Worm (Caenorhabditis elegans) whole organism, L2 larva: ENCODE measurements around the gene C01G10.17.
"Not testable (repeated sequence)": the region's sequence is repeated elsewhere in the genome, so short reads cannot be mapped to it uniquely, and the experiment has no call there.

ENCODE experiments used
- C34F6.9 ChIP-seq: fragments of 150-350 bp; optimal IDR thresholded peaks from 2 replicates; lab custom pipeline; 2014; ENCODE audit warnings: missing biosample characterization, missing genetic modification characterization
- R02D3.7 ChIP-seq: fragments of 150-350 bp; optimal IDR thresholded peaks from 2 replicates; lab custom pipeline; 2014; ENCODE audit warnings: missing biosample characterization, missing genetic modification characterization
- Y55F3AM.14 ChIP-seq: fragments of 200-800 bp; sonication (Bioruptor generic); optimal IDR thresholded peaks from 2 replicates; lab custom pipeline; 2018; ENCODE audit warnings: mild to moderate bottlenecking, missing genetic modification characterization, missing compliant biosample characterization
- ZK546.5 ChIP-seq: sonication (generic microtip); optimal IDR thresholded peaks from 2 replicates; lab custom pipeline; 2017; ENCODE audit warnings: missing biosample characterization, missing genetic modification characterization
- aly-2 ChIP-seq: fragments of 150-350 bp; optimal IDR thresholded peaks from 2 replicates; lab custom pipeline; 2014; ENCODE audit warnings: missing biosample characterization, missing genetic modification characterization
- ama-1 ChIP-seq: fragments of 150-350 bp; optimal IDR thresholded peaks from 2 replicates; lab custom pipeline; 2018; ENCODE audit warnings: inconsistent platforms
- blmp-1 ChIP-seq: sonication (generic microtip); optimal IDR thresholded peaks from 2 replicates; lab custom pipeline; 2017; ENCODE audit warnings: missing genetic modification characterization, mild to moderate bottlenecking, missing compliant biosample characterization, antibody characterized with exemption, moderate library complexity; ENCODE audit not compliant: insufficient read depth
- ceh-82 ChIP-seq: fragments of 150-350 bp; optimal IDR thresholded peaks from 2 replicates; lab custom pipeline; 2014; ENCODE audit warnings: missing biosample characterization, missing genetic modification characterization
- crh-2 ChIP-seq: sonication (generic microtip); optimal IDR thresholded peaks from 2 replicates; lab custom pipeline; 2017; ENCODE audit warnings: missing biosample characterization, missing genetic modification characterization
- dmd-4 ChIP-seq: sonication (generic microtip); optimal IDR thresholded peaks from 2 replicates; lab custom pipeline; 2017; ENCODE audit warnings: missing biosample characterization, missing genetic modification characterization
- elt-3 ChIP-seq: sonication (generic microtip); optimal IDR thresholded peaks from 2 replicates; lab custom pipeline; 2017; ENCODE audit warnings: missing biosample characterization, missing genetic modification characterization
- gmeb-1 ChIP-seq: fragments of 150-350 bp; optimal IDR thresholded peaks from 2 replicates; lab custom pipeline; 2014; ENCODE audit warnings: missing biosample characterization, missing genetic modification characterization
- lin-11 ChIP-seq: fragments of 150-350 bp; sonication (generic microtip); optimal IDR thresholded peaks from 2 replicates; lab custom pipeline; 2014; ENCODE audit warnings: missing biosample characterization, missing genetic modification characterization, inconsistent platforms, mixed read lengths
- lin-39 ChIP-seq: fragments of 150-350 bp; optimal IDR thresholded peaks from 2 replicates; lab custom pipeline; 2014; ENCODE audit warnings: missing biosample characterization, missing genetic modification reagents, missing genetic modification characterization
- mbf-1 ChIP-seq: sonication (generic microtip); optimal IDR thresholded peaks from 2 replicates; lab custom pipeline; 2017; ENCODE audit warnings: missing biosample characterization, missing genetic modification characterization
- mdl-1 ChIP-seq, 2 experiments: fragments of 150-350 bp in 1 of 2; sonication (generic microtip) in 1 of 2; optimal IDR thresholded peaks; 2 replicates each; lab custom pipeline; 2017; ENCODE audit warnings: missing biosample characterization in 2 of 2, missing genetic modification characterization in 2 of 2
- nhr-11 ChIP-seq: fragments of 150-350 bp; optimal IDR thresholded peaks from 2 replicates; lab custom pipeline; 2014; ENCODE audit warnings: missing biosample characterization, missing genetic modification characterization
- nhr-12 ChIP-seq: fragments of 150-350 bp; optimal IDR thresholded peaks from 2 replicates; lab custom pipeline; 2014; ENCODE audit warnings: missing biosample characterization, missing genetic modification characterization
- nhr-129 ChIP-seq: fragments of 150-350 bp; optimal IDR thresholded peaks from 2 replicates; lab custom pipeline; 2014; ENCODE audit warnings: missing biosample characterization, missing genetic modification characterization
- nhr-21 ChIP-seq: fragments of 150-350 bp; optimal IDR thresholded peaks from 2 replicates; lab custom pipeline; 2014; ENCODE audit warnings: missing biosample characterization, missing genetic modification characterization
- nhr-23 ChIP-seq: fragments of 150-350 bp; optimal IDR thresholded peaks from 2 replicates; lab custom pipeline; 2014; ENCODE audit warnings: missing biosample characterization, missing genetic modification reagents, missing genetic modification characterization
- nhr-237 ChIP-seq: fragments of 150-350 bp; optimal IDR thresholded peaks from 2 replicates; lab custom pipeline; 2014; ENCODE audit warnings: missing biosample characterization, missing genetic modification characterization
- nhr-25 ChIP-seq: fragments of 150-350 bp; sonication (generic microtip); optimal IDR thresholded peaks from 3 replicates; lab custom pipeline; 2014; ENCODE audit warnings: missing biosample characterization, missing genetic modification characterization
- nhr-6 ChIP-seq: fragments of 150-350 bp; optimal IDR thresholded peaks from 2 replicates; lab custom pipeline; 2014; ENCODE audit warnings: missing biosample characterization, missing genetic modification characterization
- nhr-77 ChIP-seq: fragments of 150-350 bp; optimal IDR thresholded peaks from 2 replicates; lab custom pipeline; 2014; ENCODE audit warnings: missing biosample characterization, missing genetic modification characterization
- peb-1 ChIP-seq: fragments of 150-350 bp; optimal IDR thresholded peaks from 2 replicates; lab custom pipeline; 2014; ENCODE audit warnings: missing biosample characterization, missing genetic modification characterization
- sem-4 ChIP-seq: fragments of 150-350 bp; optimal IDR thresholded peaks from 2 replicates; lab custom pipeline; 2014; ENCODE audit warnings: missing biosample characterization, missing genetic modification reagents, missing genetic modification characterization
- skn-1 ChIP-seq: sonication (generic microtip); optimal IDR thresholded peaks from 2 replicates; lab custom pipeline; 2017; ENCODE audit warnings: missing biosample characterization, missing genetic modification characterization
- sma-3 ChIP-seq: sonication (generic microtip); optimal IDR thresholded peaks from 2 replicates; lab custom pipeline; 2016; ENCODE audit warnings: missing genetic modification reagents, missing genetic modification characterization, missing compliant biosample characterization
- sma-9 ChIP-seq, 2 experiments: fragments of 150-350 bp in 1 of 2; sonication (generic microtip) in 1 of 2; optimal IDR thresholded peaks; 2 replicates each; lab custom pipeline; 2014 to 2016; ENCODE audit warnings: missing genetic modification characterization in 2 of 2, mild to moderate bottlenecking in 1 of 2, missing biosample characterization in 1 of 2, missing compliant biosample characterization in 1 of 2, missing genetic modification reagents in 1 of 2, moderate library complexity in 1 of 2
- snpc-4 ChIP-seq: fragments of 150-350 bp; optimal IDR thresholded peaks from 2 replicates; lab custom pipeline; 2014; ENCODE audit warnings: missing biosample characterization, missing genetic modification characterization
- unc-55 ChIP-seq: fragments of 150-350 bp; sonication (generic microtip); optimal IDR thresholded peaks from 3 replicates; lab custom pipeline; 2014; ENCODE audit warnings: missing biosample characterization, missing genetic modification reagents, missing genetic modification characterization
- unc-62 ChIP-seq: fragments of 150-350 bp; optimal IDR thresholded peaks from 2 replicates; lab custom pipeline; 2014; ENCODE audit warnings: missing biosample characterization, missing genetic modification reagents, missing genetic modification characterization
- zag-1 ChIP-seq: fragments of 150-350 bp; optimal IDR thresholded peaks from 2 replicates; lab custom pipeline; 2014; ENCODE audit warnings: missing biosample characterization, missing genetic modification characterization
- ztf-11 ChIP-seq: sonication (generic microtip); optimal IDR thresholded peaks from 2 replicates; lab custom pipeline; 2017; ENCODE audit warnings: missing biosample characterization, missing genetic modification characterization
- ztf-4 ChIP-seq: fragments of 150-350 bp; optimal IDR thresholded peaks from 2 replicates; lab custom pipeline; 2014; ENCODE audit warnings: missing biosample characterization, missing genetic modification characterization

C01G10.17 gene

DNA sequence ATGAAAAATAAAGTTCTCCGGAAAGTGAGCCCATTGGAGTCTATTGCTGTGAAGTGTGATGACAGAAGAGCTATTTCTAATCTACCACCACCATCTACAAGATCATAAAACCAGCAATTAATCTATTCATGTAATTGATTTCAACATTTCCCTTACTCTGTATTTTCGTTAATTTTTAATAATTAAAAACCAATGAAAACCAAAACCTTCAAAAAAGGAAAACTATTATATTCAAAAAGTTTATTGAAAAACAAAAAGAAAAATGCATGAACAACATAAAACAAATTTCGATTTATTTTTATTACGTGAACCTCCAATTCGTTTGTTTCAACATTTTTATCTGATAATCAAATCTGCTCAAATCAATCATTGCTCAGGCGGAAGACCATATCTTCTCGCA is 8.9 kb downstream of the C01G10.17 start, which contains the start of gene C01G10.1:
Gene C01G10.1 (plus strand): TSS at position 301 of the 400 bp plus-strand sequence.
- no peak for TF ChIP-seq dmd-4 (tag; lab: Kevin White, UChicago)
- no peak for TF ChIP-seq lin-39
- TF ChIP-seq nhr-11 (tag; lab: Kevin White, UChicago): no peak
- TF ChIP-seq ZK546.5 (tag; lab: Kevin White, UChicago): no peak
- no peak for TF ChIP-seq nhr-12 (tag; lab: Kevin White, UChicago)
- no peak for TF ChIP-seq sem-4 (tag; lab: Kevin White, UChicago)
- no peak for TF ChIP-seq aly-2 (tag; lab: Kevin White, UChicago)
- no peak for TF ChIP-seq nhr-23
- no peak for TF ChIP-seq ama-1 (lab: Kevin White, UChicago)
- TF ChIP-seq nhr-129 (tag; lab: Kevin White, UChicago): no peak
- no peak for TF ChIP-seq ztf-4 (tag; lab: Kevin White, UChicago)
- TF ChIP-seq nhr-6 (tag; lab: Kevin White, UChicago): no peak
- no peak for TF ChIP-seq sma-3 (GFP tag; lab: Kevin White, UChicago)
- TF ChIP-seq C34F6.9: no peak
- no peak for TF ChIP-seq elt-3 (tag; lab: Kevin White, UChicago)
- TF ChIP-seq sma-9 (GFP tag; optimal IDR thresholded peaks at IDR 0.05; lab: Kevin White, UChicago): no peak
- no peak for TF ChIP-seq sma-9 (tag; optimal IDR thresholded peaks at IDR 0.05; lab: Kevin White, UChicago)

DNA sequence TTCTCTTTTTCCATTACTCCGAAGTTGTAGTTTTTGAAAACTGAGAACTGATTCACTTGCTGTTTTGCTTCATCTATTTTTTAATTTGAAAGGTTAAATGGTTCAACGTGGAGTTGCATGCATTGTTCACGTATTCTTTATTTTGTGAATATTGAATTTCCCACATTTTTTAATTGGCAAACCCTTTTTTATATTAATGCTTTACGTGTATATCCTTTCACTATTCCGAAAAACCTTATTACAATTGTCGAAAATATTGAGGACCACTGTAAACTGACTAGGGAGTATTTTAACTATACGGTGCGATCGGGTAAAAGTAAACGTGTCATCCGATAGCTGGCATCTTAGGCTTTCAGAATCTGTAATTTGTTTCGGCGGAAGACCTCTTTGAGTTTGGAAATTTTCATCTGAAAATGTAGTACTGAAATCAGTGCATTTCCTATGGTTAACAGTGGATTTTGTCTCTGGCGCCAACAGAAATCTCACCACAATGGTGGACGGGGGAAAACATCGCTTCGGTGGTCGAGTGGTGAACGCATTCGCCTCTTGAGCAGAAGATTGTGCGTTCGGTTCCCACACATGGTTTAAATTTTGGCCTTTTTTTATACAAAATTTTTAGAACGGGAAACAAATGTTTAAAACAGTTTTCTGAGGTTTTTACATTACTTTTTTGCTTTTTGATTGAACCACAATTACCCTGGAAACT is 15.5 kb downstream of the C01G10.17 start, which contains the start of gene C01G10.14:
Gene C01G10.14 (minus strand): TSS at position 51 of the 706 bp plus-strand sequence.
- TF ChIP-seq aly-2 (tag; lab: Kevin White, UChicago); nhr-6 (tag; lab: Kevin White, UChicago); nhr-23: not testable (repeated sequence)

DNA sequence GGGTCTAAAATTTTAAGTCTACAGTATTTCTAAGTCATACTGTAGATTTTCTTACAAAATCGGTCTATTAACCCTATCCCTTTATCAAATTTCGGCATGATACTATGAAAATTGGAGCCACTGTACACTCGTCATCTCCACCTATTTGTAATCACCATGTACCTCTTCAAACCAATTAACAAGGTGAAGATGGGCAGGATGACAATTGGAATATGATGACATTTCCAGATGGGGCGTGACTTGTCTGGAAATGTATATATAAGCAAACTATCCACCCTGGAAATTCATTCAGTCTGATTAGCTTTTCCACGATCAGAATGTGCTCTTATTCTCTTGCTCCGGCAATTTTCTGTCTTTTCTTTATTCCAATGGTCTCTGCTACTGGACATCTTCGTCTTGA is 18.7 kb downstream of the C01G10.17 start, which contains the start of gene Y75B12A.2:
Gene Y75B12A.2 (plus strand): TSS at position 301 of the 400 bp plus-strand sequence.
- TF ChIP-seq crh-2 (tag; lab: Kevin White, UChicago) (no peak), nhr-237 (tag; lab: Kevin White, UChicago) (no peak), snpc-4 (tag; lab: Kevin White, UChicago) (no peak), mdl-1 (tag; optimal IDR thresholded peaks at IDR 0.05; lab: Kevin White, UChicago) (no peak), ztf-11 (tag; lab: Kevin White, UChicago) (no peak), gmeb-1 (tag; lab: Kevin White, UChicago) (no peak), nhr-25 (tag; lab: Kevin White, UChicago) (no peak)
- TF ChIP-seq, all 48 proteins: peak for 0

DNA sequence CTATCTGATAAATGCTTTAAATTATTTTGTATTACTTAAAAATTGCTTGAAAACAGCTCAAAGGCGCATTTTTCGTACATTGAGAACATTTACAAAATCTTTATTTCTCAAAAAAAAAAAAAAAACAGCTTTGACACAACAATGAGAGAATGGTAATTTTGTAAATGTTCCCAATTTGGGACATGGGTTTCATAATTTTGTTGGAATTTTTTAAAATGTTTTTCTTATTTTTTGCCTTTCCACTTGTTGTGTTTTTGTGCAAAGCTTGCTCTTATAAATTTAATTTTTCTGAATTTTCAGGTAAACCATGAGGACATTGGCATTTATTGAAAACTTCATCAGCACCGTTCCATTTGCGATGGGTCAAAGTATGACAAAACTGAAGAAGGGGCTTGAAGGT is 21.1 kb downstream of the C01G10.17 start, which contains the start of gene T01G5.7:
Gene T01G5.7 (plus strand): TSS at position 301 of the 400 bp plus-strand sequence.
- TF ChIP-seq ZK546.5 (tag; lab: Kevin White, UChicago) (no peak), nhr-23 (no peak), unc-55 (GFP tag; lab: Kevin White, UChicago) (no peak), R02D3.7 (tag; lab: Kevin White, UChicago) (no peak), gmeb-1 (tag; lab: Kevin White, UChicago) (no peak), mbf-1 (tag; lab: Kevin White, UChicago) (no peak), ceh-82 (tag; lab: Kevin White, UChicago) (no peak)

DNA sequence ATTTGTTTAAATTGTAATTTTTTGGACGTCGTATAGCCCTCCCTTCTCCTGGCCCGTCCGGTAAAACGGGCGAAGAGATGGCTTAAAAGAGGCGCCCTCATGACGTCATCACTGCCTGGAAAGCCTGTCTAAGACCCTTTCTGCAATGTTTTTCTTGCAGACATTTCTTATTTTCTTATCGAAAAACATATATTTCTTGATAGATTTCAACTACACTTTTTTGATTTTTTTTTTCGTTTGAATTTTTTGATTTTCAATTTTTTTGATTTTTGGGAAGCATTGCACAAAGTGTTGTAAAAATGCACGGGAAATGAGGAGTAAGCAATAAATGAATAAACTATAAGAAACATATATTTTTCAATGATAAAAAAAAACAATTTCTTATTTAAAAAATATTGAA is 23.4 kb downstream of the C01G10.17 start, which contains the start of gene T01G5.6:
Gene T01G5.6 (minus strand): TSS at position 101 of the 400 bp plus-strand sequence.
- TF ChIP-seq nhr-237 (tag; lab: Kevin White, UChicago): no peak
- no peak for TF ChIP-seq zag-1 (tag; lab: Kevin White, UChicago)
- TF ChIP-seq nhr-6 (tag; lab: Kevin White, UChicago): no peak
- no peak for TF ChIP-seq nhr-77
- TF ChIP-seq ztf-4 (tag; lab: Kevin White, UChicago): no peak
- no peak for TF ChIP-seq nhr-23
- TF ChIP-seq gmeb-1 (tag; lab: Kevin White, UChicago): no peak
- no peak for TF ChIP-seq peb-1 (tag; lab: Kevin White, UChicago)
- TF ChIP-seq unc-62 (GFP tag; lab: Kevin White, UChicago): no peak
- TF ChIP-seq ZK546.5 (tag; lab: Kevin White, UChicago): no peak
- no peak for TF ChIP-seq snpc-4 (tag; lab: Kevin White, UChicago)
- TF ChIP-seq nhr-21 (tag; lab: Kevin White, UChicago): no peak
- no peak for TF ChIP-seq lin-39
- TF ChIP-seq lin-11 (tag; lab: Kevin White, UChicago): no peak
- no peak for TF ChIP-seq nhr-12 (tag; lab: Kevin White, UChicago)
- TF ChIP-seq skn-1 (tag; lab: Kevin White, UChicago): no peak
- no peak for TF ChIP-seq blmp-1 (tag; lab: Kevin White, UChicago)
- no peak for TF ChIP-seq sma-3 (GFP tag; lab: Kevin White, UChicago)
- no peak for TF ChIP-seq sem-4 (tag; lab: Kevin White, UChicago)
- TF ChIP-seq Y55F3AM.14 (GFP tag; lab: Kevin White, UChicago): no peak
